Worm (Caenorhabditis elegans): ENCODE measurements around the gene C07B5.3.
A peak's percentile ranks its signal among the peaks of the same experiment; 100 is the strongest.

DNA sequence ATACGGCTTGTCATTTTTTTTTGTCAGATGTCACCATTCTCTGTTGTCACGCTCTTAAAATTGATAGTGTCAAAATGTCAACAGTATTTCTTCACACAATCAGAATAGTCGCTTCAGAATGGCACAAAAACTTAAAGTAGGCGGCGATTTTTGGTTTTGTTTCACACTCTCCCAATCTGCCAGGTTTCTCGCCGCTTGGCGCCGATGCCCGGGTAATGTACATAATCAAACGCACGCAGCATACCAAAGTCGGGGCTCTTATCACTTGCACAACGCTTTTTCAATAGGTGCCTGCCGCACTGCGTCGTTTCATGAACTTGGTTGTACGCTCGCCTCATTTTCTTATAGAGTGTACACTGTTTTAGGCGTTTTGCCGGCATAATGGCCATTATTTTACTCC, 45.6 kb upstream of the C07B5.3 start:
- TF ChIP-seq snpc-4 (tag; optimal IDR thresholded peaks at IDR 0.05) (no peak), nhr-11 (tag; optimal IDR thresholded peaks at IDR 0.05) (no peak), nhr-237 (tag; optimal IDR thresholded peaks at IDR 0.05) (no peak), unc-62 (GFP tag; optimal IDR thresholded peaks at IDR 0.05) (no peak), elt-2 (tag; optimal IDR thresholded peaks at IDR 0.05) (peak; percentile 87), lin-15B (tag; optimal IDR thresholded peaks at IDR 0.05) (no peak), nhr-12 (tag; optimal IDR thresholded peaks at IDR 0.05) (no peak), elt-3 (tag; optimal IDR thresholded peaks at IDR 0.05) (no peak), ceh-28 (tag; optimal IDR thresholded peaks at IDR 0.05) (no peak), tbx-2 (tag; optimal IDR thresholded peaks at IDR 0.05) (no peak), nhr-25 (tag; optimal IDR thresholded peaks at IDR 0.05) (no peak), lsy-12 (tag; optimal IDR thresholded peaks at IDR 0.05) (no peak), nhr-76 (tag; optimal IDR thresholded peaks at IDR 0.05) (no peak)
